Fruit fly (Drosophila melanogaster) whole organism, embryonic: ENCODE results near the gene CG13075.

Experiments
- ATbp ChIP-seq: fragments of 200-800 bp; sonication (Bioruptor generic); optimal IDR thresholded peaks from 2 replicates; lab custom pipeline; 2017; ENCODE audit warnings: missing biosample characterization, mild to moderate bottlenecking, missing genetic modification characterization, missing genetic modification reagents
- Antp ChIP-seq: fragments of 200-800 bp; sonication (Bioruptor generic); optimal IDR thresholded peaks from 3 replicates; lab custom pipeline; 2016; ENCODE audit warnings: missing biosample characterization, missing genetic modification characterization
- CG10366 ChIP-seq: fragments of 200-800 bp; sonication (Bioruptor generic); IDR thresholded peaks from 2 replicates; pipeline ENCODE4 v1.3.6; 2022; ENCODE audit warnings: missing biosample characterization, missing genetic modification characterization
- CG10959 ChIP-seq: fragments of 200-800 bp; sonication (Bioruptor generic); IDR thresholded peaks from 2 replicates; pipeline ENCODE4 v1.3.6; 2022; ENCODE audit warnings: missing biosample characterization, missing genetic modification characterization
- CG1529 ChIP-seq: fragments of 200-800 bp; sonication (Bioruptor generic); optimal IDR thresholded peaks from 3 replicates; lab custom pipeline; 2018; ENCODE audit warnings: missing biosample characterization, missing genetic modification characterization
- CG15514 ChIP-seq: fragments of 200-800 bp; sonication (Bioruptor generic); optimal IDR thresholded peaks from 3 replicates; lab custom pipeline; 2017; ENCODE audit warnings: missing biosample characterization, missing genetic modification characterization, mild to moderate bottlenecking, moderate library complexity, missing genetic modification reagents
- CG15601 ChIP-seq: fragments of 200-800 bp; sonication (Bioruptor generic); optimal IDR thresholded peaks from 3 replicates; lab custom pipeline; 2019; ENCODE audit warnings: missing biosample characterization, mild to moderate bottlenecking, missing genetic modification characterization, moderate library complexity
- CG16779 ChIP-seq: fragments of 200-800 bp; sonication (Bioruptor generic); IDR thresholded peaks from 2 replicates; pipeline ENCODE4 v1.3.6; 2022; ENCODE audit warnings: missing biosample characterization, missing genetic modification characterization
- CG2199 ChIP-seq: fragments of 200-800 bp; sonication (Bioruptor generic); IDR thresholded peaks from 3 replicates; pipeline ENCODE4 v1.3.6; 2022; ENCODE audit warnings: missing biosample characterization, missing genetic modification characterization
- CG31441 ChIP-seq: fragments of 200-800 bp; sonication (Bioruptor generic); IDR thresholded peaks from 2 replicates; pipeline ENCODE4 v1.3.6; 2022; ENCODE audit warnings: missing biosample characterization, missing genetic modification characterization
- CG32532 ChIP-seq: fragments of 200-800 bp; sonication (Bioruptor generic); IDR thresholded peaks from 2 replicates; pipeline ENCODE4 v1.3.6; 2022; ENCODE audit warnings: missing biosample characterization, missing genetic modification characterization
- CG32767 ChIP-seq: fragments of 200-800 bp; sonication (Bioruptor generic); IDR thresholded peaks from 2 replicates; pipeline ENCODE4 v1.3.6; 2022; ENCODE audit warnings: missing biosample characterization, missing genetic modification characterization
- CG6175 ChIP-seq: fragments of 200-800 bp; sonication (Bioruptor generic); IDR thresholded peaks from 3 replicates; pipeline ENCODE4 v1.3.6; 2022; ENCODE audit warnings: missing biosample characterization, missing genetic modification characterization
- CG6791 ChIP-seq: fragments of 200-800 bp; sonication (Bioruptor generic); IDR thresholded peaks from 3 replicates; pipeline ENCODE4 v1.3.6; 2022; ENCODE audit warnings: missing biosample characterization, missing genetic modification characterization; ENCODE audit not compliant: partially characterized antibody
- CG7271 ChIP-seq: fragments of 200-800 bp; sonication (Bioruptor generic); optimal IDR thresholded peaks from 2 replicates; lab custom pipeline; 2018; ENCODE audit warnings: missing biosample characterization, mild to moderate bottlenecking, missing genetic modification characterization, moderate library complexity
- CG8478 ChIP-seq: fragments of >200 bp; optimal IDR thresholded peaks from 2 replicates; lab custom pipeline; 2018
- CG9817 ChIP-seq: fragments of 200-800 bp; sonication (Bioruptor generic); optimal IDR thresholded peaks from 2 replicates; lab custom pipeline; 2018; ENCODE audit warnings: missing biosample characterization, mild to moderate bottlenecking, missing genetic modification characterization, moderate library complexity
- D19A ChIP-seq: fragments of 200-800 bp; optimal IDR thresholded peaks from 3 replicates; lab custom pipeline; 2019; ENCODE audit warnings: missing biosample characterization, mild to moderate bottlenecking, missing genetic modification characterization, moderate library complexity
- Dfd ChIP-seq, 2 experiments: fragments of >200 bp; optimal IDR thresholded peaks; 2 replicates each; lab custom pipeline; 2017; ENCODE audit warnings: missing biosample characterization in 2 of 2, missing genetic modification characterization in 2 of 2
- Drgx ChIP-seq: fragments of 200-800 bp; sonication (Bioruptor generic); IDR thresholded peaks from 2 replicates; pipeline ENCODE4 v1.3.6; 2022; ENCODE audit warnings: missing biosample characterization, missing genetic modification characterization
- Eip74EF ChIP-seq, 2 experiments: fragments of 200-800 bp in 1 of 2; fragments of >200 bp in 1 of 2; sonication (Bioruptor generic) in 1 of 2; optimal IDR thresholded peaks; 2 replicates each; lab custom pipeline; 2017 to 2019; ENCODE audit warnings: missing biosample characterization in 2 of 2, missing genetic modification characterization in 2 of 2, mild to moderate bottlenecking in 1 of 2, moderate library complexity in 1 of 2
- Ets65A ChIP-seq: fragments of 200-800 bp; sonication (Bioruptor generic); peaks from one replicate; lab custom pipeline; 2016; ENCODE audit warnings: missing biosample characterization, missing genetic modification characterization
- HLHmδ ChIP-seq: fragments of 200-800 bp; sonication (Bioruptor generic); optimal IDR thresholded peaks from 2 replicates; lab custom pipeline; 2018; ENCODE audit warnings: missing biosample characterization, mild to moderate bottlenecking, missing genetic modification characterization, moderate library complexity
- Hr3 ChIP-seq: fragments of 200-800 bp; sonication (Bioruptor generic); optimal IDR thresholded peaks from 3 replicates; lab custom pipeline; 2016; ENCODE audit warnings: missing biosample characterization, missing genetic modification characterization
- Hr39 ChIP-seq: fragments of >200 bp; optimal IDR thresholded peaks from 2 replicates; lab custom pipeline; 2017
- Kr ChIP-seq: fragments of 200-800 bp; sonication (Bioruptor generic); optimal IDR thresholded peaks from 2 replicates; lab custom pipeline; 2017; ENCODE audit warnings: missing biosample characterization, mild to moderate bottlenecking, missing genetic modification characterization
- Meics ChIP-seq: fragments of 200-800 bp; sonication (Bioruptor generic); optimal IDR thresholded peaks from 2 replicates; lab custom pipeline; 2017; ENCODE audit warnings: missing biosample characterization, mild to moderate bottlenecking, missing genetic modification characterization
- Mrtf ChIP-seq: fragments of 200-800 bp; sonication (Bioruptor generic); IDR thresholded peaks from 3 replicates; pipeline ENCODE4 v1.3.6; 2022; ENCODE audit warnings: missing biosample characterization, missing genetic modification characterization
- Neu2 ChIP-seq: fragments of 200-800 bp; sonication (Bioruptor generic); optimal IDR thresholded peaks from 3 replicates; lab custom pipeline; 2016; ENCODE audit warnings: missing biosample characterization, missing genetic modification characterization, borderline replicate concordance
- Poxn ChIP-seq: fragments of 200-800 bp; sonication (Bioruptor generic); IDR thresholded peaks from 2 replicates; pipeline ENCODE4 v1.3.6; 2022; ENCODE audit warnings: missing biosample characterization, missing genetic modification characterization
- Sox100B ChIP-seq: fragments of 200-800 bp; sonication (Bioruptor generic); optimal IDR thresholded peaks from 3 replicates; lab custom pipeline; 2018; ENCODE audit warnings: missing biosample characterization, mild to moderate bottlenecking, missing genetic modification characterization
- Trl ChIP-seq, 3 experiments: fragments of >200 bp in 2 of 3; fragments of 200-800 bp in 1 of 3; sonication (Bioruptor generic) in 1 of 3; optimal IDR thresholded peaks; 2 replicates in 1 of 3; 3 replicates in 2 of 3; lab custom pipeline; 2016 to 2017; ENCODE audit warnings: missing biosample characterization in 1 of 3, missing genetic modification characterization in 1 of 3
- aop ChIP-seq: fragments of 200-800 bp; sonication (Bioruptor generic); IDR thresholded peaks from 2 replicates; pipeline ENCODE4 v1.3.6; 2022; ENCODE audit warnings: missing biosample characterization, missing genetic modification characterization
- ci ChIP-seq: fragments of 200-800 bp; sonication (Bioruptor generic); IDR thresholded peaks from 3 replicates; pipeline ENCODE4 v1.3.6; 2022; ENCODE audit warnings: missing biosample characterization, missing genetic modification characterization
- dpn ChIP-seq, 2 experiments: fragments of 200-800 bp; sonication (Bioruptor generic); optimal IDR thresholded peaks; 3 replicates each; lab custom pipeline; 2016; ENCODE audit warnings: missing biosample characterization in 2 of 2, missing genetic modification characterization in 2 of 2
- emc ChIP-seq: fragments of 200-800 bp; sonication (Bioruptor generic); optimal IDR thresholded peaks from 2 replicates; lab custom pipeline; 2016; ENCODE audit warnings: missing biosample characterization, missing genetic modification characterization
- gro ChIP-seq: fragments of 200-800 bp; sonication (Bioruptor generic); optimal IDR thresholded peaks from 2 replicates; lab custom pipeline; 2016; ENCODE audit warnings: missing biosample characterization, missing genetic modification characterization
- hbn ChIP-seq: fragments of 200-800 bp; sonication (Bioruptor generic); IDR thresholded peaks from 2 replicates; pipeline ENCODE4 v1.3.6; 2022; ENCODE audit warnings: missing biosample characterization, missing genetic modification characterization; ENCODE audit not compliant: partially characterized antibody
- jumu ChIP-seq: fragments of 200-800 bp; sonication (Bioruptor generic); optimal IDR thresholded peaks from 3 replicates; lab custom pipeline; 2016; ENCODE audit warnings: missing biosample characterization, missing genetic modification characterization
- kah ChIP-seq: fragments of 200-800 bp; sonication (Bioruptor generic); optimal IDR thresholded peaks from 2 replicates; lab custom pipeline; 2018; ENCODE audit warnings: missing biosample characterization, mild to moderate bottlenecking, missing genetic modification characterization
- mld ChIP-seq: fragments of 200-800 bp; sonication (Bioruptor generic); IDR thresholded peaks from 3 replicates; pipeline ENCODE4 v1.3.6; 2022; ENCODE audit warnings: missing biosample characterization, missing genetic modification characterization; ENCODE audit not compliant: partially characterized antibody
- oc ChIP-seq: fragments of 200-800 bp; sonication (Bioruptor generic); optimal IDR thresholded peaks from 2 replicates; lab custom pipeline; 2018; ENCODE audit warnings: missing biosample characterization, mild to moderate bottlenecking, missing genetic modification characterization, moderate library complexity
- pita ChIP-seq: fragments of 200-800 bp; sonication (Bioruptor generic); optimal IDR thresholded peaks from 2 replicates; lab custom pipeline; 2017; ENCODE audit warnings: missing biosample characterization, mild to moderate bottlenecking, missing genetic modification characterization
- prd ChIP-seq, 3 experiments: fragments of >200 bp in 2 of 3; fragments of 200-800 bp in 1 of 3; sonication (Bioruptor generic) in 1 of 3; optimal IDR thresholded peaks in 2 of 3; IDR thresholded peaks in 1 of 3; 2 replicates in 2 of 3; 3 replicates in 1 of 3; pipeline versions ENCODE4 v1.3.6 to Lab custom; 2017 to 2022; ENCODE audit warnings: missing biosample characterization in 1 of 3, missing genetic modification characterization in 1 of 3
- rib ChIP-seq: fragments of 200-800 bp; sonication (Bioruptor generic); IDR thresholded peaks from 2 replicates; pipeline ENCODE4 v1.3.6; 2022; ENCODE audit warnings: missing biosample characterization, missing genetic modification characterization
- row ChIP-seq: fragments of 200-800 bp; sonication (Bioruptor generic); IDR thresholded peaks from 3 replicates; pipeline ENCODE4 v1.3.6; 2022; ENCODE audit warnings: missing biosample characterization, missing genetic modification characterization
- sens ChIP-seq: fragments of 200-800 bp; sonication (Bioruptor generic); peaks from one replicate; lab custom pipeline; 2016; ENCODE audit warnings: missing biosample characterization, missing genetic modification characterization
- sisA ChIP-seq: fragments of 200-800 bp; sonication (Bioruptor generic); IDR thresholded peaks from 2 replicates; pipeline ENCODE4 v1.3.6; 2022; ENCODE audit warnings: missing biosample characterization, missing genetic modification characterization
- sqz ChIP-seq: fragments of 200-800 bp; sonication (Bioruptor generic); optimal IDR thresholded peaks from 3 replicates; lab custom pipeline; 2018; ENCODE audit warnings: missing biosample characterization, mild to moderate bottlenecking, missing genetic modification characterization
- tio ChIP-seq: fragments of 200-800 bp; sonication (Bioruptor generic); optimal IDR thresholded peaks from 2 replicates; lab custom pipeline; 2017; ENCODE audit warnings: missing biosample characterization, missing genetic modification characterization, inconsistent platforms
- wor ChIP-seq: fragments of 200-800 bp; sonication (Bioruptor generic); IDR thresholded peaks from 2 replicates; pipeline ENCODE4 v1.3.6; 2022; ENCODE audit warnings: missing biosample characterization, missing genetic modification characterization

The CG13075 gene

DNA sequence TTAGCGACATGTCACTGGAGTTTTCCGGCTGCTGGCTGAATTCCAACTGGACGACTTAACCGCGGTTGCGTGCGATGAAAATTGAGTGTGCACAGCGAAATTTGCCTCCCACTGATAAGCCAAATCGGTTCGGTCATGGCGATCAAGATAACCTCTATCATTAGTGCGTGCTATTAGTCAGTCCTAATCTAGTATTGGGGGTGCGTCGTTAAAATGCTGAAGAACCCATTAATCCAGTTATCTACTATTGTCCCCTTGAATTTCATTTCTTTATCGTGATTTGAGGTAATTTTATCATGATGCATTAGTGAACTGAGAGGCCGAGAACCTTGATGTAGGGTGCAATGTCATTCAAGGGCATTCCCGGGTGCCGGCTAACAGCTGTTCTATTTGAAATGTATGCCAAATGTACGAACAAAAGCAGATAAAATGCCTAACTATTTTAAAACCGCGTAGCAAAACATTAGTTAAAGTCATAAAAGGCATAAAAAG is 44.7 kb downstream of the CG13075 start, which contains the start of gene Pgm1 (continued):
- TF ChIP-seq Sox100B (GFP tag; lab: Kevin White, UChicago) (peak; percentile 51), Ets65A (GFP tag; lab: Kevin White, UChicago) (peak; percentile 98), CG2199 (GFP tag; lab: Robert Waterston, UW) (no peak), jumu (peak; percentile 89), kah (GFP tag; lab: Kevin White, UChicago) (peak; percentile 50), CG6175 (peak; percentile 42; the same call in 2 of the 3 replicates), CG1529 (peak; percentile 65), mld (GFP tag; lab: Robert Waterston, UW) (no peak), CG15514 (GFP tag; lab: Kevin White, UChicago) (peak; percentile 80), rib (GFP tag; lab: Robert Waterston, UW) (peak; percentile 72; the same call in 1 of the 2 replicates), Poxn (GFP tag; lab: Robert Waterston, UW) (no peak), Hr39 (lab: Kevin White, UChicago) (no peak), CG15601 (tag; lab: Kevin White, UChicago) (peak; percentile 51), aop (GFP tag; lab: Robert Waterston, UW) (no peak), prd (optimal IDR thresholded peaks at IDR 0.05; lab: Kevin White, UChicago) (no peak), prd (GFP tag; IDR thresholded peaks at IDR 0.05; lab: Robert Waterston, UW) (peak; percentile 75), ATbp (GFP tag; lab: Kevin White, UChicago) (peak; percentile 71), Meics (GFP tag; lab: Kevin White, UChicago) (peak; percentile 84), sisA (GFP tag; lab: Robert Waterston, UW) (peak; percentile 74), ci (peak; percentile 79), CG8478 (lab: Kevin White, UChicago) (no peak), row (peak; percentile 99), Kr (no peak), Hr3 (GFP tag; lab: Kevin White, UChicago) (peak; percentile 80), Drgx (GFP tag; lab: Robert Waterston, UW) (peak; percentile 82), dpn (GFP tag; optimal IDR thresholded peaks at IDR 0.05; lab: Kevin White, UChicago) (peak; percentile 89 to 90), emc (GFP tag; lab: Kevin White, UChicago) (peak; percentile 61), D19A (peak; percentile 64), CG10959 (GFP tag; lab: Robert Waterston, UW) (peak; percentile 69), HLHmδ (no peak), gro (GFP tag; lab: Kevin White, UChicago) (peak; percentile 94), Trl (optimal IDR thresholded peaks at IDR 0.05; lab: Kevin White, UChicago) (no peak), Trl (GFP tag; optimal IDR thresholded peaks at IDR 0.05; lab: Kevin White, UChicago) (peak; percentile 94), Antp (GFP tag; lab: Kevin White, UChicago) (peak; percentile 94), hbn (GFP tag; lab: Robert Waterston, UW) (no peak), CG6791 (GFP tag; lab: Robert Waterston, UW) (no peak), Neu2 (GFP tag; lab: Kevin White, UChicago) (peak; percentile 73), wor (GFP tag; lab: Robert Waterston, UW) (peak; percentile 53), CG31441 (GFP tag; lab: Robert Waterston, UW) (peak; percentile 65), CG32532 (GFP tag; lab: Robert Waterston, UW) (peak; percentile 77), CG10366 (peak; percentile 77), Eip74EF (GFP tag; optimal IDR thresholded peaks at IDR 0.05; lab: Kevin White, UChicago) (peak in 1 of 2 experiments; percentile 82), pita (GFP tag; lab: Kevin White, UChicago) (no peak), sqz (GFP tag; lab: Kevin White, UChicago) (no peak), CG32767 (GFP tag; lab: Robert Waterston, UW) (peak; percentile 46), CG16779 (GFP tag; lab: Robert Waterston, UW) (peak; percentile 74), Dfd (GFP tag; optimal IDR thresholded peaks at IDR 0.05; lab: Kevin White, UChicago) (no peak), tio (GFP tag; lab: Kevin White, UChicago) (peak; percentile 53), CG9817 (tag; lab: Kevin White, UChicago) (peak; percentile 80), CG7271 (tag; lab: Kevin White, UChicago) (no peak), sens (peak; percentile 99), oc (tag; lab: Kevin White, UChicago) (no peak), Mrtf (GFP tag; lab: Robert Waterston, UW) (peak; percentile 78; the same call in 2 of the 3 replicates)
